Fruit fly (Drosophila melanogaster): Measurements from ENCODE around the gene amd.

amd gene

DNA sequence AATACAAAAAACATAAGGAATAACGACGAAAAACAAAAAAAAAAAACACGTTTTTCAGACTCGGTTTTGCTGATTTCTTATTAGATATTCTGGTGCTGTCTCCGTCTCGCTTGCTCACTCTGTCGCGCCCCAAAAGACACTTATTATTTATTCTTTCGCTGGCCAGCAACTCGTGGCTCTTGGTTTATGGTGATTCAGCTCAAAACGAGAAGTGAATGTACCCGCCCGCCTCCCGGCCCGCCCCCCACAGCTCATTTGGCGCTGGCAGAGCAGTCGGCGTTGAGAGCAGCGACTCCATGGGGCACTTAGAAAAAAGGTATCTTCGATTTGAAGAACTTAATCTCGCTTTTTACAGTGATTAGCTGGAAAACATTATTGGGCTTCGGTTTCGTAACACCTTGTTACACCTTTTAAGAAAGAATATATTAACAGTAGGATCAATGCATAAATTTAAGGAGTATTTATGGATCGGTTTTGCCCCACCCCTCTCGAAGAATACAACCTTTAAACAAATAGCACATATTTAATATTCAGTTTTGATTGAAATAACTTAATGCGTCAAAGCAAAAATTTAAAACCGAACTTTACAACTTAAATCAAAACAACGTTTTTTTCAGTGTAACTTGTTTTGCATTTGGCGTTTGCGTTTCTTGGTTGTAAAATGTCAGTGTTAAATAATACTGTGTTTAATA, 31.6 kb downstream of the amd start (continued):
- TF ChIP-seq CG11723 (GFP tag; optimal IDR thresholded peaks at IDR 0.05) (peak; percentile 53), CG14050 (GFP tag; IDR thresholded peaks at IDR 0.05) (no peak), CG6813 (GFP tag; optimal IDR thresholded peaks at IDR 0.05) (no peak), Sox100B (GFP tag; optimal IDR thresholded peaks at IDR 0.05) (peak; percentile 82), Stat92E (GFP tag; optimal IDR thresholded peaks at IDR 0.05) (peak in 1 of 3 experiments; percentile 5), mirr (GFP tag; optimal IDR thresholded peaks at IDR 0.05) (no peak), CG17912 (GFP tag; optimal IDR thresholded peaks at IDR 0.05) (no peak), br (optimal IDR thresholded peaks at IDR 0.05) (no peak), gro (GFP tag; optimal IDR thresholded peaks at IDR 0.05) (peak; percentile 83), az2 (GFP tag; optimal IDR thresholded peaks at IDR 0.05) (peak; percentile 69), croc (GFP tag; conservative IDR thresholded peaks at IDR 0.05) (peak; percentile 42; the same call in 2 of the 3 replicates), CG15696 (tag; optimal IDR thresholded peaks at IDR 0.05) (peak; percentile 28), CG7357 (GFP tag; IDR thresholded peaks at IDR 0.05) (no peak), zen2 (GFP tag; IDR thresholded peaks at IDR 0.05; ENCODE audit: partially characterized antibody) (no peak), CG5953 (GFP tag; IDR thresholded peaks at IDR 0.05) (no peak), CG10959 (GFP tag; IDR thresholded peaks at IDR 0.05) (no peak), Dref (GFP tag; IDR thresholded peaks at IDR 0.05) (no peak), CG8290 (GFP tag; optimal IDR thresholded peaks at IDR 0.05) (peak; percentile 33), CG8290 (tag; optimal IDR thresholded peaks at IDR 0.05) (peak in 1 of 2 experiments; percentile 54), hb (GFP tag; IDR thresholded peaks at IDR 0.05; ENCODE audit: partially characterized antibody) (no peak), Side (GFP tag; optimal IDR thresholded peaks at IDR 0.05) (peak; percentile 63), CG2116 (GFP tag; optimal IDR thresholded peaks at IDR 0.05) (peak; percentile 30), CG18599 (GFP tag; optimal IDR thresholded peaks at IDR 0.05) (peak; percentile 76), CG4617 (GFP tag; optimal IDR thresholded peaks at IDR 0.05; ENCODE audit: borderline replicate concordance) (no peak), pan (optimal IDR thresholded peaks at IDR 0.05) (no peak), pan (GFP tag; optimal IDR thresholded peaks at IDR 0.05 in 1 of 2, IDR thresholded peaks at IDR 0.05 in 1 of 2) (peak in 1 of 2 experiments; percentile 44), CG4820 (GFP tag; optimal IDR thresholded peaks at IDR 0.05) (peak; percentile 67), gcm (GFP tag; optimal IDR thresholded peaks at IDR 0.05) (peak; percentile 67), slp2 (GFP tag; optimal IDR thresholded peaks at IDR 0.05) (peak; percentile 48), CG2712 (tag; optimal IDR thresholded peaks at IDR 0.05) (peak; percentile 81), emc (GFP tag; optimal IDR thresholded peaks at IDR 0.05) (peak; percentile 42), Mrtf (GFP tag; IDR thresholded peaks at IDR 0.05) (0 out of 3 replicates have a peak, but pooled peaks have one; percentile 43), Dbx (GFP tag; IDR thresholded peaks at IDR 0.05) (peak; percentile 51; the same call in 1 of the 3 replicates), CG32767 (GFP tag; IDR thresholded peaks at IDR 0.05) (peak; percentile 20; the same call in 1 of the 2 replicates), dmrt99B (tag; optimal IDR thresholded peaks at IDR 0.05) (peak; percentile 72), Sin3A (optimal IDR thresholded peaks at IDR 0.05) (no peak), CG15269 (tag; optimal IDR thresholded peaks at IDR 0.05) (peak; percentile 77), CrebB (tag; optimal IDR thresholded peaks at IDR 0.05) (peak; percentile 48), CG8359 (GFP tag; optimal IDR thresholded peaks at IDR 0.05; ENCODE audit: borderline replicate concordance) (peak; percentile 52), schlank (tag; optimal IDR thresholded peaks at IDR 0.05) (peak; percentile 37), gem (tag; optimal IDR thresholded peaks at IDR 0.05) (peak; percentile 88), btn (GFP tag; optimal IDR thresholded peaks at IDR 0.05) (no peak), CG17186 (GFP tag; optimal IDR thresholded peaks at IDR 0.05) (no peak), scrt (GFP tag; optimal IDR thresholded peaks at IDR 0.05) (peak; percentile 51), fd102C (GFP tag; optimal IDR thresholded peaks at IDR 0.05) (no peak), ab (GFP tag; optimal IDR thresholded peaks at IDR 0.05) (no peak), ems (GFP tag; optimal IDR thresholded peaks at IDR 0.05) (peak; percentile 64), CG11456 (GFP tag; IDR thresholded peaks at IDR 0.05) (no peak), Max (GFP tag; optimal IDR thresholded peaks at IDR 0.05) (peak; percentile 59), wdn (GFP tag; IDR thresholded peaks at IDR 0.05) (peak; percentile 11; the same call in 1 of the 2 replicates)
